Worm (Caenorhabditis elegans): ENCODE data around the gene gcy-34.

DNA sequence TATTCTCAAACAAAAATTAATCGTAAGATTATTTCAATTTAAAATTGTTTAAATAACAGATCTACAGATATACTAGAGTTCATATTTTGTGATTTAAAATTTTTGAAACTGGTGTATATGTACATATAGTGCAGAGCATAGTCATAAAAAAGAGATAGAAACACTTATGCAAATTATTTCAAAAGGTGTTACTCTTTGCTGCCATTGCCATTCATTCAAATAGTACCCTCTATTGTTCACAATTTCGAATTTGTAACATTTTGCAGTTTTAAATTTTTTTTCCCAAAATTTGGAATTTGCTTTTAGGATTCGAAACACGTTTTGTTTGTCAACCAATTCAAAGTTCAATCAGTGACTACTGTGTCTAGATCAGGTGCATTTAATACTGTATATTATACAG lies 25.4 kb downstream of the gcy-34 start, which contains the start of gene F32H5.4:
- no peak for TF ChIP-seq lin-13 (GFP tag; optimal IDR thresholded peaks at IDR 0.05)
- no peak for TF ChIP-seq zag-1 (tag; optimal IDR thresholded peaks at IDR 0.05)
- no peak for TF ChIP-seq alr-1 (tag; optimal IDR thresholded peaks at IDR 0.05)
- no peak for TF ChIP-seq snpc-4 (tag; optimal IDR thresholded peaks at IDR 0.05)
- no peak for TF ChIP-seq nhr-25 (tag; optimal IDR thresholded peaks at IDR 0.05)
- no peak for TF ChIP-seq ztf-11 (tag; optimal IDR thresholded peaks at IDR 0.05)
- TF ChIP-seq ama-1 (optimal IDR thresholded peaks at IDR 0.05), result no peak
- no peak for TF ChIP-seq ZK546.5 (tag; optimal IDR thresholded peaks at IDR 0.05)
- TF ChIP-seq unc-62 (GFP tag; optimal IDR thresholded peaks at IDR 0.05), result no peak
- no peak for TF ChIP-seq F13H6.1 (tag; optimal IDR thresholded peaks at IDR 0.05)
- no peak for TF ChIP-seq nhr-11 (tag; optimal IDR thresholded peaks at IDR 0.05)

All from whole organism, L2 larva.